Worm (Caenorhabditis elegans) whole organism, late embryonic: ENCODE data around the gene W10G11.3.

Source experiments
- ceh-14 ChIP-seq: sonication (generic microtip); optimal IDR thresholded peaks from 2 replicates; lab custom pipeline; 2016; ENCODE audit warnings: missing genotype, missing genetic modification characterization, missing compliant biosample characterization
- ceh-18 ChIP-seq: sonication (generic microtip); optimal IDR thresholded peaks from 2 replicates; lab custom pipeline; 2016; ENCODE audit warnings: missing genetic modification characterization, missing compliant biosample characterization
- ceh-30 ChIP-seq: fragments of 150-350 bp; optimal IDR thresholded peaks from 2 replicates; lab custom pipeline; 2014; ENCODE audit warnings: missing biosample characterization, missing genetic modification characterization
- dmd-4 ChIP-seq: sonication (generic microtip); optimal IDR thresholded peaks from 2 replicates; lab custom pipeline; 2016; ENCODE audit warnings: borderline replicate concordance, missing genetic modification characterization, missing compliant biosample characterization
- pha-4 ChIP-seq: fragments of 150-350 bp; optimal IDR thresholded peaks from 2 replicates; lab custom pipeline; 2018; ENCODE audit warnings: missing biosample characterization, missing genetic modification reagents, missing genetic modification characterization
- tbx-2 ChIP-seq: sonication (generic microtip); optimal IDR thresholded peaks from 2 replicates; lab custom pipeline; 2016; ENCODE audit warnings: missing genetic modification characterization, missing compliant biosample characterization

DNA sequence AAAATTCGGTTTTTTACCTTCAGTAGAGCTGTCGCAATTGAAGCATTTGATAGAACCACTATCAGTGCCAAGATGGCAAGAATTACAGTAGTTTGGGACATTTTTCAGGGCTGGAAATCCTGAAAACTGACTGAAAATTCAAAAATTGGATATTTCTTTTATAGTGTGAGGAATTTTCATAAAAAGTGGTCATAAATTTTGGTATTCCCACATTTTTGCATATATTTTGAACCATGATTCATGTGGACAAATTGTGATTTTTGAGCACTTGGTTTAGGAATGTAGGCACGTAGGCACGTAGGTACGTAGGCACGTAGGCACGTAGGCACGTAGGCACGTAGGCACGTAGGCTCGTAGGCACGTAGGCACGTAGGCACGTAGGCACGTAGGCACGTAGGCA, 50.1 kb downstream of the W10G11.3 start, which contains the start of gene Y49F6B.19:
- TF ChIP-seq pha-4 (tag; lab: Kevin White, UChicago) (no peak), tbx-2 (tag; lab: Kevin White, UChicago) (no peak), ceh-30 (tag; lab: Kevin White, UChicago) (no peak), dmd-4 (tag; lab: Kevin White, UChicago) (no peak), ceh-18 (tag; lab: Kevin White, UChicago) (no peak), ceh-14 (no peak)
